Worm (Caenorhabditis elegans) whole organism, L4/young adult: ENCODE results near the gene K01A2.6.

Experiments
- W03F9.2 ChIP-seq: fragments of 150-350 bp; optimal IDR thresholded peaks from 2 replicates; lab custom pipeline; 2014; ENCODE audit warnings: missing biosample characterization, missing genetic modification characterization
- dao-5 ChIP-seq: sonication (generic microtip); optimal IDR thresholded peaks from 2 replicates; lab custom pipeline; 2016; ENCODE audit warnings: missing genotype, missing genetic modification characterization, moderate library complexity, missing compliant biosample characterization
- him-1 ChIP-seq: sonication (generic microtip); optimal IDR thresholded peaks from 2 replicates; lab custom pipeline; 2016; ENCODE audit warnings: missing genotype, missing genetic modification reagents, missing genetic modification characterization, missing compliant biosample characterization

Gene K01A2.6

ce11 chrII:299684-300083 is at the start of gene K01A2.6:
Gene K01A2.6, plus strand, starts transcription at chrII:299984.
- TF ChIP-seq him-1 (tag; lab: Kevin White, UChicago) (no peak), dao-5 (no peak), W03F9.2 (no peak)

ce11 chrII:255124-255523 is 44.7 kb upstream of the K01A2.6 start:
- peak; percentile 32 for TF ChIP-seq dao-5
- peak; percentile 49 for TF ChIP-seq him-1 (tag; lab: Kevin White, UChicago)
- peak; percentile 93 for TF ChIP-seq W03F9.2

DNA sequence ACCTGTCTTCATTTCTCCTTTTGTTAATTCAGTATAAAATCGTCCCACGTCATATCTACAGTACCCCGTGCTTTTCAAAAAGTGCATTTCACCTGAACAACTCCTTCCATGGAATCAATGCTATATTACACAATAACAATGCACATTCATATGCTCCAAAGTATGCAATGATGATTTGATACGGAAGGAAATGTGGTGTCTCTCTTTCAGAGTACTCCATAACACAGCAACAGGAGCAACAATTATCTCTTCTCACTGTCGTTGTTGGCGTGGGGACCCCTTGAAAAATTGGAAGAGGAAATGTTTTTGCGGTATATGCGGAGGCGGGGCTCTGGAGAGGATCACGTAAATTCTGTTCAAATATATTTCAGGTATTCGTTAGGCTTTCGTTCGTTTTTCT is 42.3 kb upstream of the K01A2.6 start, which contains the start of gene cat-2:
TSS of gene cat-2 (plus strand) at position 301 of the 400 bp plus-strand sequence.
- TF ChIP-seq W03F9.2 (no peak), dao-5 (no peak), him-1 (tag; lab: Kevin White, UChicago) (no peak)

DNA sequence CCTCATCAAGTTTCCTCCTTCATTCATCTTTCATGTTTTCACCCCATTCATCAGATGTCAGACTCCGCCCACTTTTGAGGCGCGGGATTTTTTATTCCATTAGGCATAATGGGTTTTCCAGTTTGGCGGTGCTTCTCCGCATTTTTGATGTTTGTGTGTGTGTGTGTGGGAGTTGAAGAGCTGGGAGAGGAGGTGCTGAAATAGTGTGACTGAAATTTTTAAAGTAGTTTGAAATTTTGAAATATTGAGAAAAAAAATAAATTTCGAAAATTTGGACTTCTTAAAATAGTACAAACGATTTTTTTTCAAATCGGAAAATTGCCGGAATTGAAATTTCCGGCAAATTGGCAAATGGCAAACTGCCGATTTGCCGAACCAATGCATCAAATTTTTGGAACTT is 36.2 kb upstream of the K01A2.6 start, which contains the start of gene scc-2:
TSS of gene scc-2 (minus strand) at position 101 of the 400 bp plus-strand sequence.
- TF ChIP-seq dao-5, result no peak
- no peak for TF ChIP-seq him-1 (tag; lab: Kevin White, UChicago)
- no peak for TF ChIP-seq W03F9.2

DNA sequence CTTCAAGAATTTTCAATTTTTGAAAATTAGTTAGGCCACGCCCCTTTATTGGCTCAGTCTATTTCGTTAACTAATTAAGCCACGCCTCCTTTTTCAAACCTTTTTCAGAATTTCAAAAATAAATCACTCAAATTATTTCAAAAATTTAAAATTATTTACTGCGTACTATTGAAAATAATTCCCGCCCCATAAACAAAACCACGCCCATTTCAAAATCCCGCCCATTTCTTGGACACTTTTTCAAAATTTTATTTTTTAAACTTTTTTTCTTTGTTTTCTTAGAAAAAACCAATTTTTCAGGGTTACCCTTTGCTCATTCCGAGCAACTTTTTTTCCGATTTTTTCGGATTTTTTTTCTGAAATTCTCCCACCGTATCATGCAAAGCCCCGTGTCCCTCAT is 35.7 kb upstream of the K01A2.6 start, which contains the start of gene B0432.14:
TSS of gene B0432.14 (plus strand) at position 301 of the 400 bp plus-strand sequence.
- TF ChIP-seq W03F9.2, result no peak
- no peak for TF ChIP-seq dao-5
- no peak for TF ChIP-seq him-1 (tag; lab: Kevin White, UChicago)

- no peak for TF ChIP-seq W03F9.2
- TF ChIP-seq dao-5, result no peak
- TF ChIP-seq him-1 (tag; lab: Kevin White, UChicago), result no peak
Measured at ce11 chrII:273872-274271, 25.9 kb upstream of the K01A2.6 start, which contains the start of gene B0432.7. Gene B0432.7, minus strand, starts transcription at chrII:273972.

- TF ChIP-seq him-1 (tag; lab: Kevin White, UChicago) (no peak), W03F9.2 (no peak), dao-5 (no peak)
Measured at ce11 chrII:278636-279035, 21.1 kb upstream of the K01A2.6 start, which contains the start of gene B0432.8. Gene B0432.8, minus strand, starts transcription at chrII:278736.

ce11 chrII:282483-282882 is 17.3 kb upstream of the K01A2.6 start, which contains the start of gene trul-1:
Gene trul-1, minus strand, starts transcription at chrII:282583.
- TF ChIP-seq dao-5, result no peak
- no peak for TF ChIP-seq him-1 (tag; lab: Kevin White, UChicago)
- no peak for TF ChIP-seq W03F9.2

DNA sequence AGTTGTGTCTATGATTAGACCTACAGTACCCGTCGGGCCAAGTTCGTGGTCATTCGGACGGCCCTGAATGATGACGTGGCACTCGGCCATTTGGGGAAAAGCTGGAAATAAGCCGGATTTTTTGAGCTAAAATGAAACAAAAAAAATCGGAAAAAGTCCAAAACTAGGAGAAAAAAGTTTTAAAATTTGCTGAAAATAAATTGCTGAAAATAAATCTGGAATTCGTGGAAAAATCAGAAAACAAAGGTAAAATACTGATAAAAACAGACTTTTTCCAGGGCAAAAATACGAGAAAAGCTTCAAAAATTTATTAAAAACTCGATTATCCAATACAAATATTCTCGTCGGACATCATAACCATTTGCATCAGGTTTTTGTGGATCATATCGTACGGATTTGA is 16.2 kb upstream of the K01A2.6 start, which contains the start of gene B0432.9:
TSS of gene B0432.9 (minus strand) at position 101 of the 400 bp plus-strand sequence.
- no peak for TF ChIP-seq him-1 (tag; lab: Kevin White, UChicago)
- no peak for TF ChIP-seq W03F9.2
- no peak for TF ChIP-seq dao-5

DNA sequence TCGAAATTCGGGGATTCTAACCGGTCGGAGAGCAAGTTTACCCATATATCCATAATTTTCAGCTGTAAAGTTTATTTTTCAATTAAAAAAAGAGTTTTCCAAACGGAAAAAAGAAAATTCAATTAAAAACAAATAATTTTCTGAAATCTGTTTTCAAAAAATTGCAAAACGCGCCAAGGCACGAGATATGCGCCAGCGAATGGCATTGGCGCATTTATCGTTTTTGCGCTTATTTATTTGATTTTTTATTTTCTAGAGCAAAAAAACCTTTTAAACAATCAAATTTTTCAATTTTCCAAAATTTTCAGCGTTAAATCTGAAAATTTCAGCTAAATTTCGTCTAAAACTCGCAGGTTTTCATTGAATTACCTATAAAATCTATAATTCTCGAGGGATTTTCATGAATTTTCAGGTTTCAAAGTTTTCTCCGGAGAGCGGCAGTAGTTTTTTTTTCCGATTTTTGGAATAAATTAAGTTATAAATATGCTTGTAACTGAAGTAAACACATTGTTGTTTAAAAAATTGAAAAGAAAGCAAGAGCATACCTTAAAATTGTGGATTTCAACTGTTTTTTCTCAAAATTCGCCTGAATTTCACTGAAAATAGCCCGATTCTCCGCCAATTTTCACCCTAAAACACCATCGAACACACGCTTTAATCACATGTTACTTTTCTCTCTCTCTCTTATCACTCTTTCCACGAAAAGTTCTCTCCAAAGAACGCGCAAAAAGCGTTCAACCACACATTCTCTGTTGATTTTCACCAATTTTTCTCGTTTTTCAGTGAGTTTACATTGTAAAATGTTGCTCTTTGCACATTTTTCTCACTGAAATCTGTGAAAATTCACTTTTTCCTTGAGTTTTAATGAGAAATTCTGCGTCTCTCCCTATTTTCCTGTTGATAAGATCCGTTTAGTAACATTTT is 13.9 kb upstream of the K01A2.6 start, which contains the start of gene B0432.10:
TSS of gene B0432.10 (minus strand) at position 649 of the 924 bp plus-strand sequence.
- TF ChIP-seq W03F9.2 (peak; percentile 84), dao-5 (no peak), him-1 (tag; lab: Kevin White, UChicago) (no peak)

- TF ChIP-seq dao-5 (no peak), W03F9.2 (no peak), him-1 (tag; lab: Kevin White, UChicago) (no peak)
Measured at ce11 chrII:286551-286724, 13.3 kb upstream of the K01A2.6 start, which contains the start of gene misc-1. Gene misc-1, plus strand, starts transcription at chrII:286625.

DNA sequence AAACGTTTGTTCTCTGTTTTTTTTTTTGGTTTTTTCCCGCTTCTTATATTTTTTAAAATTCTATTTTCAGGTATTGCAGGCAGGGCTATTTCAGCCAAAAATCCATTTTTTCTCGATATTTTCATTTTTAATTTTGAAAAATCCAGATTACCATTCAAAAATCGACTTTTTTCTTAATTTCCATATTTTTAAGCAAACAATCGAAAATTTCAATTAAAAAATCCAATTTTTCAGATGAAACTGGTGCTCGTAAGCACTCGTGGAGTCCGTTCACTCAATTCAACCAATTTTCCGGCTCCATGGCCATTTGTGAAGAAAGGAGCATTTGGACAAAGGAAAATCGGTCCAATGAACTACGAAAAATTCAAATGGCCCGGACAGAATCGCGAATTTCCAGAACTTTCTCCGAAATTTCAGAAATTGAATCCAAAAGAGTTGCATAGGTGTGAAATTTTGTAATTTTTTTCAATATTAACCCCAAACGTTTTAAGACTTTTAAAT is 11.0 kb upstream of the K01A2.6 start, which contains the start of gene mrpl-41:
TSS of gene mrpl-41 (plus strand) at position 235 of the 501 bp plus-strand sequence.
- TF ChIP-seq him-1 (tag; lab: Kevin White, UChicago) (no peak), W03F9.2 (no peak), dao-5 (no peak)

DNA sequence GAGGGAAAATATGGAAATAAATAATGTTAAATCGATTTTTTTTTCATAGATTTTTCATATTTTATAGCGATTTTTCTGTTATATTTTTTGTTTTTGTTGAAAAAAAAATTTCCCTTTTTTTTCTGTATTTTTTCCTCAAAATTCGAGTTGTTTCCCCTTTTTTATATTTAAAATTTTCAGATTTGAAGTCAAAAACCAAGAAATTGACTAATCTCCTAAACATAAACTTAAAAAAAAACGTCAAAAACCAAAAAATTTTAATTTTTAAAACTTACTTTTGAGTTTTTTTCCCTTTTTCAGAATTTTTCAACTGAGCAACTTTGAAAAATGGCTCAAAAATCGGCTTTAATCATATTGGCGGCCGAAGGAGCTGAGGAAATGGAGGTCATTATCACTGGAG is 9.5 kb upstream of the K01A2.6 start, which contains the start of gene djr-1.1:
TSS of gene djr-1.1 (plus strand) at position 301 of the 400 bp plus-strand sequence.
- TF ChIP-seq him-1 (tag; lab: Kevin White, UChicago), result no peak
- no peak for TF ChIP-seq W03F9.2
- TF ChIP-seq dao-5, result no peak

DNA sequence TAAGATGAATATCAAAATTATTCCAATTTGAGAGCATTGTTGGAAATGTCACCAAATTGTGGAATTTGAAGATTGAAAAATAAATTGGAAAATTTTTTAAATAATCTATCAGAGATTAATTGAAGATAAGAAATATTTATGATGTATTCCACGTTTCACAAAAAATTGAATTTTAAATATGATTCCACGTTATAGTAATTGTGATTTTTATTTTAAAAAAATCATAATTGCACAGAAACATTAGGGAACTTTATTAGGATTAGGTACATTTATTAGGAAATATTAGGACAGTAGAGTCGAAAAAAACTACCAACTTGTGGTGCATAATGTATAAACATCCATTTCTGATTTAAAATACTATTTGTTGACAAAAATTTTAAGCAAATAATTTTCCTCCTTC is 5.2 kb upstream of the K01A2.6 start, which contains the start of gene B0432.11:
TSS of gene B0432.11 (minus strand) at position 101 of the 400 bp plus-strand sequence.
- no peak for TF ChIP-seq W03F9.2
